Worm (Caenorhabditis elegans) whole organism, young adult: ENCODE results near the gene Y54G11A.7.

ENCODE experiments used
- aptf-3 ChIP-seq: fragments of 200-800 bp; sonication (Bioruptor generic); IDR thresholded peaks from 2 replicates; pipeline ENCODE4 v1.3.6; 2022; ENCODE audit warnings: missing genetic modification characterization, missing compliant biosample characterization
- atf-7 ChIP-seq: sonication (generic microtip); optimal IDR thresholded peaks from 2 replicates; lab custom pipeline; 2017; ENCODE audit warnings: mild to moderate bottlenecking, missing genetic modification characterization, missing compliant biosample characterization
- athp-1 ChIP-seq: sonication (generic microtip); optimal IDR thresholded peaks from 2 replicates; lab custom pipeline; 2017; ENCODE audit warnings: mild to moderate bottlenecking, missing genetic modification characterization, missing compliant biosample characterization
- bed-1 ChIP-seq: fragments of 200-800 bp; sonication (Bioruptor generic); IDR thresholded peaks from 2 replicates; pipeline ENCODE4 v1.3.6; 2022; ENCODE audit warnings: missing genetic modification reagents, missing genetic modification characterization, missing compliant biosample characterization
- egl-44 ChIP-seq: fragments of 200-800 bp; sonication (Bioruptor generic); IDR thresholded peaks from 2 replicates; pipeline ENCODE4 v1.3.6; 2022; ENCODE audit warnings: missing genetic modification reagents, missing genetic modification characterization, missing compliant biosample characterization
- ets-4 ChIP-seq: fragments of 200-800 bp; sonication (Bioruptor generic); optimal IDR thresholded peaks from 2 replicates; lab custom pipeline; 2018; ENCODE audit warnings: mild to moderate bottlenecking, missing genetic modification characterization, missing compliant biosample characterization
- fkh-3 ChIP-seq: sonication (generic microtip); optimal IDR thresholded peaks from 2 replicates; lab custom pipeline; 2016; ENCODE audit warnings: mild to moderate bottlenecking, missing genetic modification characterization, missing compliant biosample characterization
- madf-3 ChIP-seq: fragments of 200-800 bp; sonication (Bioruptor generic); IDR thresholded peaks from 2 replicates; pipeline ENCODE4 v1.3.6; 2022; ENCODE audit warnings: missing genetic modification reagents, missing genetic modification characterization, missing compliant biosample characterization
- mcd-1 ChIP-seq: fragments of 200-800 bp; sonication (Bioruptor generic); IDR thresholded peaks from 2 replicates; pipeline ENCODE4 v1.3.6; 2022; ENCODE audit warnings: missing genetic modification reagents, missing genetic modification characterization, missing compliant biosample characterization
- nhr-90 ChIP-seq: sonication (generic microtip); optimal IDR thresholded peaks from 2 replicates; lab custom pipeline; 2016; ENCODE audit warnings: missing genotype, mild to moderate bottlenecking, missing genetic modification characterization, missing compliant biosample characterization
- sptf-2 ChIP-seq: fragments of 200-800 bp; sonication (Bioruptor generic); optimal IDR thresholded peaks from 2 replicates; lab custom pipeline; 2018; ENCODE audit warnings: mild to moderate bottlenecking, missing genetic modification characterization, missing compliant biosample characterization

- TF ChIP-seq aptf-3 (GFP tag; lab: Robert Waterston, UW) (no peak), egl-44 (GFP tag; lab: Robert Waterston, UW) (no peak), nhr-90 (tag; lab: Kevin White, UChicago) (no peak), athp-1 (tag; lab: Kevin White, UChicago) (no peak), atf-7 (tag; lab: Kevin White, UChicago) (no peak), ets-4 (GFP tag; lab: Kevin White, UChicago) (no peak), mcd-1 (GFP tag; lab: Robert Waterston, UW) (no peak), bed-1 (GFP tag; lab: Robert Waterston, UW) (no peak), madf-3 (no peak), sptf-2 (GFP tag; lab: Kevin White, UChicago) (no peak), fkh-3 (no peak)
Observed at ce11 chrII:14311537-14311936, 14.4 kb downstream of the Y54G11A.7 start.
